Comparison of ENCODE assay signal across 4 fruit fly cellular contexts in the genomic region with DNA sequence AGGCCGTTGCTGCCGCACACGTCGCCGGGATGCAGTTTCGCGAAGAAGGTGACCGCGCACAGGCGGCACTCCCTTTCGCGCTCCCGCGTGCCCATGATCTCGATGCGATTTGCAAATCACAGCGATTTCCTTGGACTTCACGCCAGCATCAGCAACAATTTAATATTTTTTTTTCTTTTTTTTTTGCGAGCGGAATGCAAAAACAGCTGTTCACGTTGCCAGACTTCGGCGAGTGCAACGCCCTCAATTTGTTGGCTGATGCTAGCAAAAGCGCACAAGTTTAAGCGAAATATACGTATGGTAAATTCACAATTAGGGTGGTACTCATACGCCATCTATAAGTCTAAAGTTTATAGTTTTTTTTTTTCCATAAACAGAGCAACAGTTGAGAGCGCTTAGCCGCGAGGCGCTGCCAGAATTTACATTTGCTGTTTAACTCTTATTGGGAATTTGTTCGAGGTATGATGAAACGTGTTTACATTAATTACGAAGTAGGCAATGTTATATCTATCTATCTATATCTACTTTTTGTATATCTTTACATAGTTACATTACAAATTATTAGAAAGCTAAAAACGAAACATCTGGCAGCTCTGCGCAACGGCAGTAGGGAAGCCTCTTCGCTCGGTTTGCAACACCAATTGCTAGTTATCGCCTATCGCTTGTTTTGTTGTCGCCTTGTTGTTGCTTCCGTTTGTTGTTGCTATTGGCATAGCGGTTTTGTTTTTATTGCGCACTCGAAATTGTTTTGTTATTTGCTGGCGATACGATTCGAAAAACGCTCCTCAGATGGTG.
TF ChIP-seq lines count a peak whose summit lies in the region.

A gene (minus strand): TSS at position 220 of the 795 bp plus-strand sequence.
A gene (plus strand): TSS at position 503 of the 795 bp plus-strand sequence.

TF ChIP-seq in whole organism, adult, 20 proteins besides CTCF, POLR2A, EP300 and RAD21 (continued from another document):
- TF ChIP-seq cnc (optimal IDR thresholded peaks at IDR 0.05; lab: Kevin White, UChicago) (no peak), CG7101 (tag; optimal IDR thresholded peaks at IDR 0.05; lab: Kevin White, UChicago) (peak; percentile 62), CG7045 (GFP tag; optimal IDR thresholded peaks at IDR 0.05; lab: Kevin White, UChicago) (no peak), pad (GFP tag; optimal IDR thresholded peaks at IDR 0.05; lab: Kevin White, UChicago) (peak; percentile 48)

TF ChIP-seq in whole organism, embryonic, 481 proteins besides CTCF, POLR2A, EP300 and RAD21 (continued from another document and continues in another):
- no peak for TF ChIP-seq CG12942 (GFP tag; optimal IDR thresholded peaks at IDR 0.05; lab: Kevin White, UChicago)
- TF ChIP-seq tin (GFP tag; optimal IDR thresholded peaks at IDR 0.05; lab: Kevin White, UChicago) = peak; percentile 22
- peak; percentile 38 for TF ChIP-seq Sry-δ (GFP tag; optimal IDR thresholded peaks at IDR 0.05; lab: Kevin White, UChicago)
- peak in 1 of 2 experiments; percentile 59 for TF ChIP-seq insv (GFP tag; optimal IDR thresholded peaks at IDR 0.05; lab: Kevin White, UChicago)
- no peak for TF ChIP-seq Hey (tag; optimal IDR thresholded peaks at IDR 0.05; lab: Kevin White, UChicago)
- TF ChIP-seq Myb (GFP tag; optimal IDR thresholded peaks at IDR 0.05; lab: Kevin White, UChicago) = peak; percentile 2
- TF ChIP-seq B-H1 (GFP tag; IDR thresholded peaks at IDR 0.05; lab: Robert Waterston, UW) = no peak
- peak; percentile 89 for TF ChIP-seq CG10267 (tag; optimal IDR thresholded peaks at IDR 0.05; lab: Kevin White, UChicago)
- peak; percentile 30 for TF ChIP-seq phol (tag; optimal IDR thresholded peaks at IDR 0.05; lab: Kevin White, UChicago)
- peak; percentile 5; the same call in 1 of the 2 replicates for TF ChIP-seq E2f2 (GFP tag; IDR thresholded peaks at IDR 0.05; lab: Robert Waterston, UW)
- TF ChIP-seq nom (GFP tag; optimal IDR thresholded peaks at IDR 0.05; lab: Kevin White, UChicago) = peak; percentile 4
- TF ChIP-seq CG14050 (GFP tag; IDR thresholded peaks at IDR 0.05; lab: Robert Waterston, UW) = no peak
- no peak for TF ChIP-seq CG7839 (tag; optimal IDR thresholded peaks at IDR 0.05; lab: Kevin White, UChicago)
- TF ChIP-seq CHES-1-like (GFP tag; optimal IDR thresholded peaks at IDR 0.05; lab: Kevin White, UChicago) = no peak
- TF ChIP-seq dan (GFP tag; IDR thresholded peaks at IDR 0.05; lab: Robert Waterston, UW) = no peak
- no peak for TF ChIP-seq CG31441 (GFP tag; IDR thresholded peaks at IDR 0.05; lab: Robert Waterston, UW)
- peak; percentile 5 for TF ChIP-seq Dp (GFP tag; optimal IDR thresholded peaks at IDR 0.05; lab: Kevin White, UChicago)
- no peak for TF ChIP-seq CG3838 (GFP tag; optimal IDR thresholded peaks at IDR 0.05; lab: Kevin White, UChicago)
- peak; percentile 62 for TF ChIP-seq Dref (GFP tag; IDR thresholded peaks at IDR 0.05; lab: Robert Waterston, UW)
- TF ChIP-seq sqz (GFP tag; optimal IDR thresholded peaks at IDR 0.05; lab: Kevin White, UChicago) = peak; percentile 74
- no peak for TF ChIP-seq az2 (GFP tag; optimal IDR thresholded peaks at IDR 0.05; lab: Kevin White, UChicago)
- TF ChIP-seq Aef1 (GFP tag; IDR thresholded peaks at IDR 0.05; lab: Robert Waterston, UW) = peak; percentile 72
- TF ChIP-seq CG4360 (GFP tag; IDR thresholded peaks at IDR 0.05; lab: Robert Waterston, UW) = peak; percentile 81
- no peak for TF ChIP-seq HmgD (GFP tag; optimal IDR thresholded peaks at IDR 0.05; lab: Kevin White, UChicago)
- peak; percentile 38 for TF ChIP-seq MESR4 (GFP tag; optimal IDR thresholded peaks at IDR 0.05; lab: Kevin White, UChicago)
- TF ChIP-seq CG10543 (GFP tag; optimal IDR thresholded peaks at IDR 0.05; lab: Kevin White, UChicago) = no peak
- peak; percentile 44 for TF ChIP-seq CG1603 (tag; optimal IDR thresholded peaks at IDR 0.05; lab: Kevin White, UChicago)
- no peak for TF ChIP-seq Sox100B (GFP tag; optimal IDR thresholded peaks at IDR 0.05; lab: Kevin White, UChicago)
- peak; percentile 4 for TF ChIP-seq CG15514 (GFP tag; optimal IDR thresholded peaks at IDR 0.05; lab: Kevin White, UChicago)
- no peak for TF ChIP-seq hkb (optimal IDR thresholded peaks at IDR 0.05; lab: Kevin White, UChicago)
- no peak for TF ChIP-seq hkb (GFP tag; IDR thresholded peaks at IDR 0.05; lab: Robert Waterston, UW)
- no peak for TF ChIP-seq ham (GFP tag; IDR thresholded peaks at IDR 0.05; lab: Robert Waterston, UW)
- TF ChIP-seq Mes4 (GFP tag; optimal IDR thresholded peaks at IDR 0.05; lab: Kevin White, UChicago) = no peak
- TF ChIP-seq nerfin-2 (GFP tag; IDR thresholded peaks at IDR 0.05; lab: Robert Waterston, UW; ENCODE audit: partially characterized antibody) = no peak
- TF ChIP-seq CG30020 (tag; optimal IDR thresholded peaks at IDR 0.05; lab: Kevin White, UChicago) = no peak
- TF ChIP-seq sug (tag; optimal IDR thresholded peaks at IDR 0.05; lab: Kevin White, UChicago) = peak; percentile 4
- TF ChIP-seq CG11560 (tag; IDR thresholded peaks at IDR 0.05; lab: Robert Waterston, UW) = no peak
- no peak for TF ChIP-seq CG6813 (GFP tag; optimal IDR thresholded peaks at IDR 0.05; lab: Kevin White, UChicago)
- TF ChIP-seq caup (GFP tag; optimal IDR thresholded peaks at IDR 0.05; lab: Kevin White, UChicago; ENCODE audit: severe bottlenecking) = peak; percentile 5
- no peak for TF ChIP-seq salm (tag; optimal IDR thresholded peaks at IDR 0.05; lab: Kevin White, UChicago)

TF ChIP-seq in whole organism, prepupa, 60 proteins besides CTCF, POLR2A, EP300 and RAD21 (continued from another document):
- TF ChIP-seq topi (GFP tag; optimal IDR thresholded peaks at IDR 0.05; lab: Kevin White, UChicago) = peak; percentile 37
- no peak for TF ChIP-seq CG4318 (GFP tag; optimal IDR thresholded peaks at IDR 0.05; lab: Kevin White, UChicago)
- peak; percentile 58 for TF ChIP-seq dsx (GFP tag; optimal IDR thresholded peaks at IDR 0.05; lab: Kevin White, UChicago; ENCODE audit: poor library complexity, severe bottlenecking)
- peak; percentile 45 for TF ChIP-seq OdsH (GFP tag; optimal IDR thresholded peaks at IDR 0.05; lab: Kevin White, UChicago)
- no peak for TF ChIP-seq salr (GFP tag; optimal IDR thresholded peaks at IDR 0.05; lab: Kevin White, UChicago)
- no peak for TF ChIP-seq ss (GFP tag; optimal IDR thresholded peaks at IDR 0.05; lab: Kevin White, UChicago)
- TF ChIP-seq lz (GFP tag; optimal IDR thresholded peaks at IDR 0.05; lab: Kevin White, UChicago) = no peak
- TF ChIP-seq achi (GFP tag; optimal IDR thresholded peaks at IDR 0.05; lab: Kevin White, UChicago) = peak; percentile 43
- TF ChIP-seq CG6163 (GFP tag; IDR thresholded peaks at IDR 0.05; lab: Robert Waterston, UW) = peak; percentile 12; the same call in 2 of the 3 replicates
- TF ChIP-seq Ets96B (tag; optimal IDR thresholded peaks at IDR 0.05; lab: Kevin White, UChicago) = no peak
- TF ChIP-seq fkh (GFP tag; optimal IDR thresholded peaks at IDR 0.05; lab: Kevin White, UChicago) = no peak
- TF ChIP-seq Eip93F (GFP tag; optimal IDR thresholded peaks at IDR 0.05; lab: Kevin White, UChicago) = no peak
- TF ChIP-seq acj6 (GFP tag; optimal IDR thresholded peaks at IDR 0.05; lab: Kevin White, UChicago) = peak; percentile 37
- peak; percentile 77 for TF ChIP-seq svp (GFP tag; lab: Kevin White, UChicago)
- TF ChIP-seq Hr39 (GFP tag; optimal IDR thresholded peaks at IDR 0.05; lab: Kevin White, UChicago) = peak; percentile 35
- peak; percentile 46 for TF ChIP-seq Sox14 (GFP tag; optimal IDR thresholded peaks at IDR 0.05; lab: Kevin White, UChicago)
- peak; percentile 44 for TF ChIP-seq esn (GFP tag; optimal IDR thresholded peaks at IDR 0.05; lab: Kevin White, UChicago)
- TF ChIP-seq CG6792 (GFP tag; optimal IDR thresholded peaks at IDR 0.05; lab: Kevin White, UChicago) = no peak
- peak; percentile 38 for TF ChIP-seq Met (GFP tag; optimal IDR thresholded peaks at IDR 0.05; lab: Kevin White, UChicago)
- peak; percentile 21 for TF ChIP-seq CG34406 (GFP tag; optimal IDR thresholded peaks at IDR 0.05; lab: Kevin White, UChicago)
- peak; percentile 69 for TF ChIP-seq Eip78C (GFP tag; lab: Kevin White, UChicago)
- peak; percentile 43 for TF ChIP-seq Smox (GFP tag; optimal IDR thresholded peaks at IDR 0.05; lab: Kevin White, UChicago)
- TF ChIP-seq pdm3 (GFP tag; optimal IDR thresholded peaks at IDR 0.05; lab: Kevin White, UChicago) = peak; percentile 48
- TF ChIP-seq eg (GFP tag; IDR thresholded peaks at IDR 0.05; lab: Robert Waterston, UW) = 0 out of 3 replicates have a peak, but pooled peaks have one; percentile 3

TF ChIP-seq in whole organism, wandering third instar larva, 38 proteins besides CTCF, POLR2A, EP300 and RAD21 (continued from another document):
- peak; percentile 22 for TF ChIP-seq dsf (GFP tag; optimal IDR thresholded peaks at IDR 0.05; lab: Kevin White, UChicago; ENCODE audit: borderline replicate concordance)
- no peak for TF ChIP-seq sage (GFP tag; optimal IDR thresholded peaks at IDR 0.05; lab: Kevin White, UChicago)
- TF ChIP-seq Dfd (GFP tag; optimal IDR thresholded peaks at IDR 0.05; lab: Kevin White, UChicago) = no peak
- TF ChIP-seq sv (GFP tag; optimal IDR thresholded peaks at IDR 0.05; lab: Kevin White, UChicago) = peak; percentile 43
- no peak for TF ChIP-seq dl (GFP tag; optimal IDR thresholded peaks at IDR 0.05; lab: Kevin White, UChicago; ENCODE audit: insufficient read depth in 1 of 2, partially characterized antibody in 2 of 2)
- TF ChIP-seq brk (GFP tag; optimal IDR thresholded peaks at IDR 0.05; lab: Kevin White, UChicago) = no peak
- TF ChIP-seq lola (GFP tag; optimal IDR thresholded peaks at IDR 0.05; lab: Kevin White, UChicago) = no peak
- TF ChIP-seq CrebA (GFP tag; optimal IDR thresholded peaks at IDR 0.05; lab: Kevin White, UChicago; ENCODE audit: borderline replicate concordance) = no peak
- no peak for TF ChIP-seq usp (GFP tag; optimal IDR thresholded peaks at IDR 0.05; lab: Kevin White, UChicago)
TF ChIP-seq in whole organism, wandering third instar larva: peak in this region for 16.
